Fruit fly (Drosophila melanogaster) whole organism, embryonic: ENCODE data around the gene Osi20.
A peak's percentile ranks its signal among the peaks of the same experiment; 100 is the strongest.

Experiments
- CG12942 ChIP-seq: fragments of 200-800 bp; sonication (Bioruptor generic); optimal IDR thresholded peaks from 3 replicates; lab custom pipeline; 2016; ENCODE audit warnings: missing biosample characterization, missing genetic modification characterization
- CG2889 ChIP-seq: fragments of 200-800 bp; sonication (Bioruptor generic); IDR thresholded peaks from 3 replicates; pipeline ENCODE4 v1.3.6; 2022; ENCODE audit warnings: missing biosample characterization, missing genetic modification characterization
- CG7839 ChIP-seq: fragments of 200-800 bp; sonication (Bioruptor generic); optimal IDR thresholded peaks from 3 replicates; lab custom pipeline; 2018; ENCODE audit warnings: missing biosample characterization, mild to moderate bottlenecking, missing genetic modification characterization, moderate library complexity
- Vsx1 ChIP-seq: fragments of 200-800 bp; sonication (Bioruptor generic); optimal IDR thresholded peaks from 2 replicates; lab custom pipeline; 2017; ENCODE audit warnings: missing biosample characterization, mild to moderate bottlenecking, missing genetic modification characterization, missing genetic modification reagents
- cas ChIP-seq: fragments of 200-800 bp; sonication (Bioruptor generic); IDR thresholded peaks from 2 replicates; pipeline ENCODE4 v1.3.6; 2022; ENCODE audit warnings: missing biosample characterization, missing genetic modification characterization
- cg ChIP-seq: fragments of 200-800 bp; sonication (Bioruptor generic); optimal IDR thresholded peaks from 3 replicates; lab custom pipeline; 2019; ENCODE audit warnings: missing biosample characterization, mild to moderate bottlenecking, missing genetic modification characterization, moderate library complexity
- nom ChIP-seq: fragments of 200-800 bp; sonication (Bioruptor generic); optimal IDR thresholded peaks from 2 replicates; lab custom pipeline; 2017; ENCODE audit warnings: missing biosample characterization, missing genetic modification characterization, mild to moderate bottlenecking, moderate library complexity, missing genetic modification reagents
- peb ChIP-seq: fragments of 200-800 bp; sonication (Bioruptor generic); IDR thresholded peaks from 2 replicates; pipeline ENCODE4 v1.3.6; 2022; ENCODE audit warnings: missing biosample characterization, missing genetic modification characterization
- schlank ChIP-seq: fragments of 200-800 bp; sonication (Bioruptor generic); optimal IDR thresholded peaks from 2 replicates; lab custom pipeline; 2018; ENCODE audit warnings: missing biosample characterization, mild to moderate bottlenecking, missing genetic modification characterization
- sd ChIP-seq: fragments of 200-800 bp; sonication (Bioruptor generic); optimal IDR thresholded peaks from 3 replicates; lab custom pipeline; 2018; ENCODE audit warnings: missing biosample characterization, mild to moderate bottlenecking, missing genetic modification characterization, moderate library complexity

DNA sequence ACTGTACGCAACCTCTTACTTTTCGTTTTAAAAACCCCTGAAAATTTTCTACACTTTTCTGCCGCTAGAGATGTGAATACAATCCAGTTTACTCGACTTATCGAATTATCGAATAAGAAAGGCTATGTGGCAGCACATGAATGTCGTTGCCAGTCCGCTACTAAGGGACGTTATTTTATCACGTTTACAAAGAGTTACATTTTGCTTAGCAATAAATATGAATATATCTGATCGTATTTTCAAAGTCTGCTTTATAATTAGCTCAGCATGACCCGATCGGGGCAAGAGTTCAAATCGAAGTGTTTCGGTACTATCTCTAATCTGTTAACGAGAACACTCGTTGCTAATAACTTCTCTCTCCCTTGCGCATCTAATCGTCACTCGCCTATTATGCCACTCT lies 28.2 kb downstream of the Osi20 start, which contains the start of gene CG42724:
- TF ChIP-seq CG12942 (GFP tag; lab: Kevin White, UChicago) (peak; percentile 41), sd (tag; lab: Kevin White, UChicago) (no peak), peb (GFP tag; lab: Robert Waterston, UW) (0 out of 2 replicates have a peak, but pooled peaks have one; percentile 8), CG2889 (0 out of 3 replicates have a peak, but pooled peaks have one; percentile 50), cg (no peak), CG7839 (tag; lab: Kevin White, UChicago) (no peak), Vsx1 (GFP tag; lab: Kevin White, UChicago) (no peak), cas (GFP tag; lab: Robert Waterston, UW) (no peak), schlank (tag; lab: Kevin White, UChicago) (no peak), nom (no peak)
